Fruit fly (Drosophila melanogaster) whole organism, embryonic: ENCODE data around the gene CG32281.

Experiments
- Antp ChIP-seq: fragments of 200-800 bp; sonication (Bioruptor generic); optimal IDR thresholded peaks from 3 replicates; lab custom pipeline; 2016; ENCODE audit warnings: missing biosample characterization, missing genetic modification characterization
- Blimp-1 ChIP-seq: fragments of 200-800 bp; sonication (Bioruptor generic); optimal IDR thresholded peaks from 3 replicates; lab custom pipeline; 2018; ENCODE audit warnings: missing biosample characterization, missing genetic modification characterization, mild to moderate bottlenecking, moderate library complexity, missing genetic modification reagents
- Bteb2 ChIP-seq: fragments of 200-800 bp; sonication (Bioruptor generic); optimal IDR thresholded peaks from 2 replicates; lab custom pipeline; 2016; ENCODE audit warnings: missing biosample characterization, missing genetic modification characterization
- CG10979 ChIP-seq: fragments of 200-800 bp; sonication (Bioruptor generic); optimal IDR thresholded peaks from 2 replicates; lab custom pipeline; 2018; ENCODE audit warnings: missing biosample characterization, mild to moderate bottlenecking, missing genetic modification characterization, moderate library complexity
- CG12236 ChIP-seq: fragments of 200-800 bp; sonication (Bioruptor generic); optimal IDR thresholded peaks from 2 replicates; lab custom pipeline; 2016; ENCODE audit warnings: missing biosample characterization, missing genetic modification characterization
- CG12299 ChIP-seq: fragments of 200-800 bp; sonication (Bioruptor generic); optimal IDR thresholded peaks from 2 replicates; lab custom pipeline; 2018; ENCODE audit warnings: missing biosample characterization, mild to moderate bottlenecking, missing genetic modification characterization
- CG12659 ChIP-seq: fragments of 200-800 bp; sonication (Bioruptor generic); optimal IDR thresholded peaks from 3 replicates; lab custom pipeline; 2017; ENCODE audit warnings: mild to moderate bottlenecking, missing biosample characterization, missing genetic modification reagents, missing genetic modification characterization
- CG12942 ChIP-seq: fragments of 200-800 bp; sonication (Bioruptor generic); optimal IDR thresholded peaks from 3 replicates; lab custom pipeline; 2016; ENCODE audit warnings: missing biosample characterization, missing genetic modification characterization
- CG14965 ChIP-seq: fragments of 200-800 bp; sonication (Bioruptor generic); optimal IDR thresholded peaks from 2 replicates; lab custom pipeline; 2016; ENCODE audit warnings: missing biosample characterization, missing genetic modification characterization, borderline replicate concordance
- CG16863 ChIP-seq: fragments of 200-800 bp; sonication (Bioruptor generic); optimal IDR thresholded peaks from 3 replicates; lab custom pipeline; 2016; ENCODE audit warnings: missing biosample characterization, missing genetic modification characterization
- CG17186 ChIP-seq: fragments of 200-800 bp; sonication (Bioruptor generic); optimal IDR thresholded peaks from 3 replicates; lab custom pipeline; 2017; ENCODE audit warnings: missing biosample characterization, missing genetic modification reagents, missing genetic modification characterization
- CG17359 ChIP-seq: fragments of 200-800 bp; sonication (Bioruptor generic); optimal IDR thresholded peaks from 3 replicates; lab custom pipeline; 2018; ENCODE audit warnings: missing biosample characterization, mild to moderate bottlenecking, missing genetic modification characterization, moderate library complexity
- CG18011 ChIP-seq: fragments of 200-800 bp; sonication (Bioruptor generic); optimal IDR thresholded peaks from 2 replicates; lab custom pipeline; 2017; ENCODE audit warnings: missing biosample characterization, missing genetic modification characterization, mild to moderate bottlenecking, moderate library complexity, missing genotype
- CG1832 ChIP-seq: fragments of 200-800 bp; sonication (Bioruptor generic); optimal IDR thresholded peaks from 2 replicates; lab custom pipeline; 2017; ENCODE audit warnings: missing biosample characterization, mild to moderate bottlenecking, missing genetic modification characterization, inconsistent platforms
- CG2889 ChIP-seq: fragments of 200-800 bp; sonication (Bioruptor generic); IDR thresholded peaks from 3 replicates; pipeline ENCODE4 v1.3.6; 2022; ENCODE audit warnings: missing biosample characterization, missing genetic modification characterization
- CG3407 ChIP-seq: fragments of 200-800 bp; sonication (Bioruptor generic); optimal IDR thresholded peaks from 2 replicates; lab custom pipeline; 2018; ENCODE audit warnings: missing biosample characterization, mild to moderate bottlenecking, missing genetic modification characterization
- CG6689 ChIP-seq: fragments of 200-800 bp; sonication (Bioruptor generic); IDR thresholded peaks from 2 replicates; pipeline ENCODE4 v1.3.6; 2022; ENCODE audit warnings: missing biosample characterization, missing genetic modification characterization
- CG6765 ChIP-seq: fragments of 200-800 bp; sonication (Bioruptor generic); optimal IDR thresholded peaks from 3 replicates; lab custom pipeline; 2017; ENCODE audit warnings: missing biosample characterization, mild to moderate bottlenecking, missing genetic modification characterization
- CG8388 ChIP-seq: fragments of 200-800 bp; sonication (Bioruptor generic); optimal IDR thresholded peaks from 2 replicates; lab custom pipeline; 2019; ENCODE audit warnings: missing biosample characterization, mild to moderate bottlenecking, missing genetic modification characterization, moderate library complexity
- CG8765 ChIP-seq: fragments of 200-800 bp; sonication (Bioruptor generic); IDR thresholded peaks from 2 replicates; pipeline ENCODE4 v1.3.6; 2022; ENCODE audit warnings: missing biosample characterization, missing genetic modification characterization
- D ChIP-seq, 2 experiments: fragments of 200-800 bp in 1 of 2; fragments of >200 bp in 1 of 2; sonication (Bioruptor generic) in 1 of 2; optimal IDR thresholded peaks; 2 replicates in 1 of 2; 3 replicates in 1 of 2; lab custom pipeline; 2017; ENCODE audit warnings: mild to moderate bottlenecking in 1 of 2, missing biosample characterization in 1 of 2, missing genetic modification characterization in 1 of 2, missing genetic modification reagents in 1 of 2
- Doc2 ChIP-seq: fragments of 200-800 bp; sonication (Bioruptor generic); IDR thresholded peaks from 2 replicates; pipeline ENCODE4 v1.3.6; 2022; ENCODE audit warnings: missing biosample characterization, missing genetic modification characterization
- Fer2 ChIP-seq: fragments of 200-800 bp; sonication (Bioruptor generic); optimal IDR thresholded peaks from 2 replicates; lab custom pipeline; 2018; ENCODE audit warnings: missing biosample characterization, mild to moderate bottlenecking, missing genetic modification characterization, moderate library complexity
- H15 ChIP-seq: fragments of 200-800 bp; sonication (Bioruptor generic); IDR thresholded peaks from 3 replicates; pipeline ENCODE4 v1.3.6; 2022; ENCODE audit warnings: missing biosample characterization, missing genetic modification characterization
- HLH54F ChIP-seq: fragments of 200-800 bp; sonication (Bioruptor generic); optimal IDR thresholded peaks from 3 replicates; lab custom pipeline; 2016; ENCODE audit warnings: missing biosample characterization, missing genetic modification characterization
- HLHmδ ChIP-seq: fragments of 200-800 bp; sonication (Bioruptor generic); optimal IDR thresholded peaks from 2 replicates; lab custom pipeline; 2018; ENCODE audit warnings: missing biosample characterization, mild to moderate bottlenecking, missing genetic modification characterization, moderate library complexity
- MTF-1 ChIP-seq: fragments of 200-800 bp; sonication (Bioruptor generic); optimal IDR thresholded peaks from 2 replicates; lab custom pipeline; 2018; ENCODE audit warnings: missing biosample characterization, mild to moderate bottlenecking, missing genetic modification characterization, borderline replicate concordance
- Mrtf ChIP-seq: fragments of 200-800 bp; sonication (Bioruptor generic); IDR thresholded peaks from 3 replicates; pipeline ENCODE4 v1.3.6; 2022; ENCODE audit warnings: missing biosample characterization, missing genetic modification characterization
- NC2α ChIP-seq: fragments of 200-800 bp; sonication (Bioruptor generic); optimal IDR thresholded peaks from 2 replicates; lab custom pipeline; 2016; ENCODE audit warnings: missing biosample characterization, missing genetic modification characterization
- Optix ChIP-seq: fragments of 200-800 bp; sonication (Bioruptor generic); IDR thresholded peaks from 3 replicates; pipeline ENCODE4 v1.3.6; 2022; ENCODE audit warnings: missing biosample characterization, missing genetic modification characterization
- Sox102F ChIP-seq: fragments of 200-800 bp; sonication (Bioruptor generic); optimal IDR thresholded peaks from 2 replicates; lab custom pipeline; 2018; ENCODE audit warnings: missing biosample characterization, mild to moderate bottlenecking, missing genetic modification characterization, moderate library complexity
- Tbp ChIP-seq: fragments of >200 bp; optimal IDR thresholded peaks from 2 replicates; lab custom pipeline; 2018; ENCODE audit warnings: missing biosample characterization, missing genetic modification characterization
- ac ChIP-seq: fragments of 200-800 bp; sonication (Bioruptor generic); optimal IDR thresholded peaks from 3 replicates; lab custom pipeline; 2017; ENCODE audit warnings: missing biosample characterization, mild to moderate bottlenecking, missing genetic modification characterization
- cg ChIP-seq: fragments of 200-800 bp; sonication (Bioruptor generic); optimal IDR thresholded peaks from 3 replicates; lab custom pipeline; 2019; ENCODE audit warnings: missing biosample characterization, mild to moderate bottlenecking, missing genetic modification characterization, moderate library complexity
- dmrt99B ChIP-seq: fragments of 200-800 bp; sonication (Bioruptor generic); optimal IDR thresholded peaks from 2 replicates; lab custom pipeline; 2018; ENCODE audit warnings: missing biosample characterization, mild to moderate bottlenecking, missing genetic modification characterization, moderate library complexity
- emc ChIP-seq: fragments of 200-800 bp; sonication (Bioruptor generic); optimal IDR thresholded peaks from 2 replicates; lab custom pipeline; 2016; ENCODE audit warnings: missing biosample characterization, missing genetic modification characterization
- ems ChIP-seq: fragments of 200-800 bp; sonication (Bioruptor generic); optimal IDR thresholded peaks from 3 replicates; lab custom pipeline; 2016; ENCODE audit warnings: missing biosample characterization, missing genetic modification characterization
- gcm ChIP-seq: fragments of 200-800 bp; sonication (Bioruptor generic); optimal IDR thresholded peaks from 2 replicates; lab custom pipeline; 2019; ENCODE audit warnings: missing biosample characterization, mild to moderate bottlenecking, missing genetic modification characterization, moderate library complexity
- gt ChIP-seq: fragments of 200-800 bp; sonication (Bioruptor generic); IDR thresholded peaks from 2 replicates; pipeline ENCODE4 v1.3.6; 2022; ENCODE audit warnings: missing biosample characterization, missing genetic modification characterization
- her ChIP-seq: fragments of 200-800 bp; sonication (Bioruptor generic); optimal IDR thresholded peaks from 2 replicates; lab custom pipeline; 2016; ENCODE audit warnings: missing biosample characterization, missing genetic modification characterization
- lola ChIP-seq, 3 experiments: fragments of >200 bp in 2 of 3; fragments of 200-800 bp in 1 of 3; sonication (Bioruptor generic) in 1 of 3; optimal IDR thresholded peaks; 2 replicates each; lab custom pipeline; 2017 to 2019; ENCODE audit warnings: missing biosample characterization in 3 of 3, missing genetic modification characterization in 3 of 3, mild to moderate bottlenecking in 1 of 3, moderate library complexity in 1 of 3
- odd ChIP-seq: fragments of 200-800 bp; sonication (Bioruptor generic); optimal IDR thresholded peaks from 2 replicates; lab custom pipeline; 2017; ENCODE audit warnings: missing biosample characterization, mild to moderate bottlenecking, missing genetic modification characterization
- org-1 ChIP-seq: fragments of 200-800 bp; sonication (Bioruptor generic); optimal IDR thresholded peaks from 2 replicates; lab custom pipeline; 2017; ENCODE audit warnings: missing biosample characterization, missing genetic modification characterization
- seq ChIP-seq: fragments of 200-800 bp; sonication (Bioruptor generic); IDR thresholded peaks from 2 replicates; pipeline ENCODE4 v1.3.6; 2022; ENCODE audit warnings: missing biosample characterization, missing genetic modification characterization
- slbo ChIP-seq: fragments of 200-800 bp; sonication (Bioruptor generic); IDR thresholded peaks from 2 replicates; pipeline ENCODE4 v1.3.6; 2022; ENCODE audit warnings: missing biosample characterization, missing genetic modification characterization
- slp2 ChIP-seq: fragments of 200-800 bp; sonication (Bioruptor generic); optimal IDR thresholded peaks from 2 replicates; lab custom pipeline; 2016; ENCODE audit warnings: missing biosample characterization, missing genetic modification characterization
- tin ChIP-seq: fragments of 200-800 bp; sonication (Bioruptor generic); optimal IDR thresholded peaks from 3 replicates; lab custom pipeline; 2016; ENCODE audit warnings: missing biosample characterization, missing genetic modification characterization
- trh ChIP-seq: fragments of 200-800 bp; sonication (Bioruptor generic); optimal IDR thresholded peaks from 2 replicates; lab custom pipeline; 2016; ENCODE audit warnings: missing biosample characterization, missing genetic modification characterization
- vfl ChIP-seq: fragments of 200-800 bp; sonication (Bioruptor generic); optimal IDR thresholded peaks from 2 replicates; lab custom pipeline; 2016; ENCODE audit warnings: missing biosample characterization, missing genetic modification characterization
- wek ChIP-seq: fragments of 200-800 bp; sonication (Bioruptor generic); optimal IDR thresholded peaks from 3 replicates; lab custom pipeline; 2018; ENCODE audit warnings: missing biosample characterization, mild to moderate bottlenecking, missing genetic modification characterization, moderate library complexity

The CG32281 gene

DNA sequence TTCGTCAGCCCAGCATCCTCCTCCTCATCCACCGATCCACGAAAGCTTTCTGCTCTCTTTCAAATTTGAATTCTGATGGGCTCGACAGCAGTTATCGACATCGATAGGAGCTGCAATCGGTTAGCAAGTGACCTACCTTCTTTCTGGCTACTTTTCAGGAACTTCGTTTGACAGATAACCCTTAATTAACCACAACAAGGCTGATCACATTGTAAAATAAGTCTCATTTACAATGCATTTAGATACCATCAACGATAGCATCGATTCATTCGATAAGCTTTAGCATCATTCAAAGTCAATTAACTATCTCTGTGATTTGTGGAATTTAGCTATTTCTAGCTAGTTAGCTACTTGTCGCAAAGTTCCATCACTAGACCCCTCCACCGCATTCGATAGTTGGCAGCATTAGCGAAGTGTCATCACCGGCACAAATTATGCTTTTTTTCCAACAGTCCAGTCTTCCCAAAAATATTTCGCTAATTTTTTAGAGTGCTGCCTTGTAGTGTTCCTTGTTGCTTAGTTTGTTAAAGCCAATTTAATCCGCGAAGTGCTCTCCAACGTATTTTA is 9.4 kb downstream of the CG32281 start, which contains the start of the genes MnM and Girdin (continued):
- TF ChIP-seq ac (no peak), org-1 (GFP tag; lab: Kevin White, UChicago) (peak; percentile 12), emc (GFP tag; lab: Kevin White, UChicago) (peak; percentile 26), CG1832 (GFP tag; lab: Kevin White, UChicago) (no peak), her (GFP tag; lab: Kevin White, UChicago) (peak; percentile 75), CG10979 (tag; lab: Kevin White, UChicago) (peak; percentile 36), Fer2 (tag; lab: Kevin White, UChicago) (peak; percentile 24), Optix (no peak), MTF-1 (GFP tag; lab: Kevin White, UChicago) (no peak), slbo (GFP tag; lab: Robert Waterston, UW) (peak; percentile 83), CG2889 (GFP tag; lab: Robert Waterston, UW) (no peak), CG8388 (GFP tag; lab: Kevin White, UChicago) (no peak), CG14965 (GFP tag; lab: Kevin White, UChicago) (peak; percentile 38), CG6689 (peak; percentile 42; the same call in 1 of the 2 replicates), CG17186 (GFP tag; lab: Kevin White, UChicago) (peak; percentile 53), seq (GFP tag; lab: Robert Waterston, UW) (no peak), vfl (peak; percentile 56), Bteb2 (peak; percentile 69), dmrt99B (tag; lab: Kevin White, UChicago) (no peak), CG12236 (peak; percentile 1), Antp (GFP tag; lab: Kevin White, UChicago) (peak; percentile 82), CG6765 (GFP tag; lab: Kevin White, UChicago) (no peak), ems (GFP tag; lab: Kevin White, UChicago) (peak; percentile 50), Doc2 (GFP tag; lab: Robert Waterston, UW) (no peak), CG12299 (tag; lab: Kevin White, UChicago) (no peak), CG18011 (GFP tag; lab: Kevin White, UChicago) (peak; percentile 65), CG3407 (no peak), CG8765 (GFP tag; lab: Robert Waterston, UW) (no peak), lola (GFP tag; optimal IDR thresholded peaks at IDR 0.05; lab: Kevin White, UChicago) (peak in 1 of 3 experiments; percentile 58), D (optimal IDR thresholded peaks at IDR 0.05; lab: Kevin White, UChicago) (peak; percentile 91), D (GFP tag; optimal IDR thresholded peaks at IDR 0.05; lab: Kevin White, UChicago) (no peak), H15 (GFP tag; lab: Robert Waterston, UW) (no peak), CG12659 (GFP tag; lab: Kevin White, UChicago) (peak; percentile 82), gcm (GFP tag; lab: Kevin White, UChicago) (no peak), Tbp (GFP tag; lab: Kevin White, UChicago) (peak; percentile 39), CG17359 (tag; lab: Kevin White, UChicago) (no peak), tin (GFP tag; lab: Kevin White, UChicago) (peak; percentile 69), gt (GFP tag; lab: Robert Waterston, UW) (no peak), CG12942 (GFP tag; lab: Kevin White, UChicago) (peak; percentile 53), NC2α (GFP tag; lab: Kevin White, UChicago) (no peak), Mrtf (GFP tag; lab: Robert Waterston, UW) (no peak), odd (GFP tag; lab: Kevin White, UChicago) (no peak), HLH54F (GFP tag; lab: Kevin White, UChicago) (peak; percentile 87), Blimp-1 (GFP tag; lab: Kevin White, UChicago) (no peak), CG16863 (GFP tag; lab: Kevin White, UChicago) (peak; percentile 63), cg (GFP tag; lab: Kevin White, UChicago) (no peak), HLHmδ (GFP tag; lab: Kevin White, UChicago) (no peak), wek (GFP tag; lab: Kevin White, UChicago) (no peak), slp2 (GFP tag; lab: Kevin White, UChicago) (peak; percentile 51), Sox102F (GFP tag; lab: Kevin White, UChicago) (no peak), trh (peak; percentile 17)
